Fruit fly (Drosophila melanogaster) S2 (cell line): Measurements from ENCODE around the gene CG15283.

ENCODE experiments used
- CG8478 ChIP-seq: fragments of >200 bp; optimal IDR thresholded peaks from 2 replicates; lab custom pipeline; 2018
- CTCF ChIP-seq, 2 experiments: fragments of >200 bp; optimal IDR thresholded peaks; 2 replicates each; lab custom pipeline; 2018

CG15283 gene

dm6 chr2L:14450822-14451221 lies at the start of gene CG15283:
Gene CG15283, minus strand, starts transcription at chr2L:14450922.
- TF ChIP-seq CTCF (optimal IDR thresholded peaks at IDR 0.05; lab: Kevin White, UChicago): no peak
- TF ChIP-seq CG8478 (lab: Kevin White, UChicago): no peak

dm6 chr2L:14500383-14500782 lies 49.7 kb upstream of the CG15283 start:
- no peak for TF ChIP-seq CG8478 (lab: Kevin White, UChicago)
- no peak for TF ChIP-seq CTCF (optimal IDR thresholded peaks at IDR 0.05; lab: Kevin White, UChicago)

dm6 chr2L:14499497-14499896 lies 48.8 kb upstream of the CG15283 start:
- TF ChIP-seq CTCF (optimal IDR thresholded peaks at IDR 0.05; lab: Kevin White, UChicago): no peak
- TF ChIP-seq CG8478 (lab: Kevin White, UChicago): no peak

dm6 chr2L:14499078-14499477 lies 48.4 kb upstream of the CG15283 start:
- TF ChIP-seq CTCF (optimal IDR thresholded peaks at IDR 0.05; lab: Kevin White, UChicago) (no peak), CG8478 (lab: Kevin White, UChicago) (no peak)

dm6 chr2L:14498445-14499062 lies 47.8 kb upstream of the CG15283 start:
- no peak for TF ChIP-seq CG8478 (lab: Kevin White, UChicago)
- TF ChIP-seq CTCF (optimal IDR thresholded peaks at IDR 0.05; lab: Kevin White, UChicago): no peak

- no peak for TF ChIP-seq CG8478 (lab: Kevin White, UChicago)
- TF ChIP-seq CTCF (optimal IDR thresholded peaks at IDR 0.05; lab: Kevin White, UChicago): no peak
These were observed 46.9 kb upstream of the CG15283 start for dm6 chr2L:14497459-14498258.

- TF ChIP-seq CTCF (optimal IDR thresholded peaks at IDR 0.05; lab: Kevin White, UChicago): no peak
- TF ChIP-seq CG8478 (lab: Kevin White, UChicago): no peak
These were observed 46.2 kb upstream of the CG15283 start for dm6 chr2L:14496892-14497291.

dm6 chr2L:14496348-14496747 lies 45.6 kb upstream of the CG15283 start:
- TF ChIP-seq CTCF (optimal IDR thresholded peaks at IDR 0.05; lab: Kevin White, UChicago) (no peak), CG8478 (lab: Kevin White, UChicago) (no peak)

- no peak for TF ChIP-seq CG8478 (lab: Kevin White, UChicago)
- TF ChIP-seq CTCF (optimal IDR thresholded peaks at IDR 0.05; lab: Kevin White, UChicago): no peak
These were observed 44.8 kb upstream of the CG15283 start for dm6 chr2L:14495506-14495983.

dm6 chr2L:14494930-14495351 lies 44.2 kb upstream of the CG15283 start:
- no peak for TF ChIP-seq CG8478 (lab: Kevin White, UChicago)
- TF ChIP-seq CTCF (optimal IDR thresholded peaks at IDR 0.05; lab: Kevin White, UChicago): no peak

- TF ChIP-seq CG8478 (lab: Kevin White, UChicago) (no peak), CTCF (optimal IDR thresholded peaks at IDR 0.05; lab: Kevin White, UChicago) (no peak)
These were observed 42.1 kb upstream of the CG15283 start for dm6 chr2L:14492819-14493218.

- TF ChIP-seq CG8478 (lab: Kevin White, UChicago) (no peak), CTCF (optimal IDR thresholded peaks at IDR 0.05; lab: Kevin White, UChicago) (no peak)
These were observed 41.0 kb upstream of the CG15283 start for dm6 chr2L:14491686-14492085.

- no peak for TF ChIP-seq CG8478 (lab: Kevin White, UChicago)
- TF ChIP-seq CTCF (optimal IDR thresholded peaks at IDR 0.05; lab: Kevin White, UChicago): peak in 1 of 2 experiments; percentile 46
These were observed 39.7 kb upstream of the CG15283 start, which contains the start of gene noc for dm6 chr2L:14490097-14491070. Gene noc, plus strand, starts transcription at chr2L:14490859.

dm6 chr2L:14488866-14489462 lies 38.2 kb upstream of the CG15283 start:
- TF ChIP-seq CTCF (optimal IDR thresholded peaks at IDR 0.05; lab: Kevin White, UChicago) (no peak), CG8478 (lab: Kevin White, UChicago) (no peak)
